Fruit fly (Drosophila melanogaster) whole organism, embryonic: Measurements from ENCODE around the gene DopEcR.

Source experiments
- Abd-B ChIP-seq: fragments of 200-800 bp; sonication (Bioruptor generic); optimal IDR thresholded peaks from 2 replicates; lab custom pipeline; 2018; ENCODE audit warnings: missing biosample characterization, mild to moderate bottlenecking, missing genetic modification characterization, moderate library complexity
- Antp ChIP-seq: fragments of 200-800 bp; sonication (Bioruptor generic); optimal IDR thresholded peaks from 3 replicates; lab custom pipeline; 2016; ENCODE audit warnings: missing biosample characterization, missing genetic modification characterization
- BEAF-32 ChIP-seq: fragments of 200-800 bp; sonication (Bioruptor generic); optimal IDR thresholded peaks from 3 replicates; lab custom pipeline; 2017; ENCODE audit warnings: missing biosample characterization, missing genetic modification characterization, mild to moderate bottlenecking, moderate library complexity, missing genetic modification reagents
- CG10543 ChIP-seq: fragments of 200-800 bp; sonication (Bioruptor generic); optimal IDR thresholded peaks from 3 replicates; lab custom pipeline; 2017; ENCODE audit warnings: missing biosample characterization, mild to moderate bottlenecking, missing genetic modification characterization, moderate library complexity
- CG11695 ChIP-seq: fragments of 200-800 bp; sonication (Bioruptor generic); IDR thresholded peaks from 3 replicates; pipeline ENCODE4 v1.3.6; 2022; ENCODE audit warnings: missing biosample characterization, missing genetic modification characterization
- CG12219 ChIP-seq: fragments of 200-800 bp; sonication (Bioruptor generic); optimal IDR thresholded peaks from 3 replicates; lab custom pipeline; 2018; ENCODE audit warnings: missing biosample characterization, mild to moderate bottlenecking, missing genetic modification characterization
- CG12391 ChIP-seq: fragments of 200-800 bp; sonication (Bioruptor generic); optimal IDR thresholded peaks from 3 replicates; lab custom pipeline; 2018; ENCODE audit warnings: missing biosample characterization, mild to moderate bottlenecking, missing genetic modification characterization, moderate library complexity
- CG12942 ChIP-seq: fragments of 200-800 bp; sonication (Bioruptor generic); optimal IDR thresholded peaks from 3 replicates; lab custom pipeline; 2016; ENCODE audit warnings: missing biosample characterization, missing genetic modification characterization
- CG13424 ChIP-seq: fragments of 200-800 bp; sonication (Bioruptor generic); optimal IDR thresholded peaks from 2 replicates; lab custom pipeline; 2019; ENCODE audit warnings: missing biosample characterization, mild to moderate bottlenecking, missing genetic modification characterization, moderate library complexity
- CG15696 ChIP-seq: fragments of 200-800 bp; sonication (Bioruptor generic); optimal IDR thresholded peaks from 2 replicates; lab custom pipeline; 2019; ENCODE audit warnings: missing biosample characterization, mild to moderate bottlenecking, missing genetic modification characterization, moderate library complexity
- CG17186 ChIP-seq: fragments of 200-800 bp; sonication (Bioruptor generic); optimal IDR thresholded peaks from 3 replicates; lab custom pipeline; 2017; ENCODE audit warnings: missing biosample characterization, missing genetic modification reagents, missing genetic modification characterization
- CG17328 ChIP-seq: fragments of 200-800 bp; sonication (Bioruptor generic); IDR thresholded peaks from 2 replicates; pipeline ENCODE4 v1.3.6; 2022; ENCODE audit warnings: missing biosample characterization, missing genetic modification characterization
- CG30431 ChIP-seq: fragments of 200-800 bp; sonication (Bioruptor generic); optimal IDR thresholded peaks from 2 replicates; lab custom pipeline; 2017; ENCODE audit warnings: missing biosample characterization, missing genetic modification characterization
- CG31388 ChIP-seq: fragments of 200-800 bp; sonication (Bioruptor generic); optimal IDR thresholded peaks from 2 replicates; lab custom pipeline; 2016; ENCODE audit warnings: missing biosample characterization, missing genetic modification characterization
- CG33557 ChIP-seq: fragments of 200-800 bp; sonication (Bioruptor generic); optimal IDR thresholded peaks from 2 replicates; lab custom pipeline; 2019; ENCODE audit warnings: missing biosample characterization, mild to moderate bottlenecking, missing genetic modification characterization, moderate library complexity
- CG3726 ChIP-seq: fragments of 200-800 bp; sonication (Bioruptor generic); IDR thresholded peaks from 3 replicates; pipeline ENCODE4, ENCODE4 v1.3.6; 2022; ENCODE audit warnings: missing biosample characterization, missing genetic modification characterization
- CG6654 ChIP-seq: fragments of 200-800 bp; sonication (Bioruptor generic); optimal IDR thresholded peaks from 2 replicates; lab custom pipeline; 2017; ENCODE audit warnings: missing biosample characterization, mild to moderate bottlenecking, missing genetic modification characterization
- CG6813 ChIP-seq: fragments of 200-800 bp; sonication (Bioruptor generic); optimal IDR thresholded peaks from 2 replicates; lab custom pipeline; 2017; ENCODE audit warnings: missing biosample characterization, missing genetic modification characterization, mild to moderate bottlenecking, moderate library complexity, missing genetic modification reagents
- CG7372 ChIP-seq: fragments of 200-800 bp; sonication (Bioruptor generic); IDR thresholded peaks from 2 replicates; pipeline ENCODE4 v1.3.6; 2022; ENCODE audit warnings: missing biosample characterization, missing genetic modification characterization
- CG7556 ChIP-seq: fragments of 200-800 bp; sonication (Bioruptor generic); optimal IDR thresholded peaks from 2 replicates; lab custom pipeline; 2017; ENCODE audit warnings: missing biosample characterization, mild to moderate bottlenecking, missing genetic modification characterization
- CG7963 ChIP-seq: fragments of 200-800 bp; sonication (Bioruptor generic); IDR thresholded peaks from 3 replicates; pipeline ENCODE4 v1.3.6; 2022; ENCODE audit warnings: missing biosample characterization, missing genetic modification characterization; ENCODE audit not compliant: partially characterized antibody
- CG8281 ChIP-seq: fragments of 200-800 bp; sonication (Bioruptor generic); optimal IDR thresholded peaks from 2 replicates; lab custom pipeline; 2018; ENCODE audit warnings: missing biosample characterization, mild to moderate bottlenecking, missing genetic modification characterization, moderate library complexity
- CkIIα-i1 ChIP-seq: fragments of 200-800 bp; sonication (Bioruptor generic); IDR thresholded peaks from 2 replicates; pipeline ENCODE4 v1.3.6; 2022; ENCODE audit warnings: missing biosample characterization, missing genetic modification characterization
- CrebB ChIP-seq: fragments of 200-800 bp; sonication (Bioruptor generic); optimal IDR thresholded peaks from 3 replicates; lab custom pipeline; 2018; ENCODE audit warnings: missing biosample characterization, mild to moderate bottlenecking, missing genetic modification characterization
- Dp ChIP-seq: fragments of 200-800 bp; sonication (Bioruptor generic); optimal IDR thresholded peaks from 2 replicates; lab custom pipeline; 2018; ENCODE audit warnings: missing biosample characterization, mild to moderate bottlenecking, missing genetic modification characterization, moderate library complexity
- Dref ChIP-seq: fragments of 200-800 bp; sonication (Bioruptor generic); IDR thresholded peaks from 2 replicates; pipeline ENCODE4 v1.3.6; 2022; ENCODE audit warnings: missing biosample characterization, missing genetic modification characterization
- E2f1 ChIP-seq: fragments of 200-800 bp; sonication (Bioruptor generic); IDR thresholded peaks from 2 replicates; pipeline ENCODE4 v1.3.6; 2022; ENCODE audit warnings: missing biosample characterization, missing genetic modification characterization
- Gug ChIP-seq: fragments of 200-800 bp; sonication (Bioruptor generic); IDR thresholded peaks from 4 replicates; pipeline ENCODE4 v1.3.6; 2022; ENCODE audit warnings: missing biosample characterization, missing genetic modification characterization
- H2.0 ChIP-seq: fragments of 200-800 bp; sonication (Bioruptor generic); IDR thresholded peaks from 2 replicates; pipeline ENCODE4 v1.3.6; 2022; ENCODE audit warnings: missing biosample characterization, missing genetic modification characterization
- Hr78 ChIP-seq, 2 experiments: fragments of 200-800 bp in 1 of 2; fragments of >200 bp in 1 of 2; sonication (Bioruptor generic) in 1 of 2; optimal IDR thresholded peaks; 2 replicates each; lab custom pipeline; 2017 to 2019; ENCODE audit warnings: missing biosample characterization in 2 of 2, missing genetic modification characterization in 2 of 2, mild to moderate bottlenecking in 1 of 2, moderate library complexity in 1 of 2
- Mrtf ChIP-seq: fragments of 200-800 bp; sonication (Bioruptor generic); IDR thresholded peaks from 3 replicates; pipeline ENCODE4 v1.3.6; 2022; ENCODE audit warnings: missing biosample characterization, missing genetic modification characterization
- Spps ChIP-seq: fragments of 200-800 bp; sonication (Bioruptor generic); optimal IDR thresholded peaks from 2 replicates; lab custom pipeline; 2018; ENCODE audit warnings: missing biosample characterization, mild to moderate bottlenecking, missing genetic modification characterization
- Usf ChIP-seq: fragments of 200-800 bp; sonication (Bioruptor generic); optimal IDR thresholded peaks from 2 replicates; lab custom pipeline; 2017; ENCODE audit warnings: missing genotype, missing biosample characterization, missing genetic modification characterization
- dmrt11E ChIP-seq: fragments of 200-800 bp; sonication (Bioruptor generic); optimal IDR thresholded peaks from 3 replicates; lab custom pipeline; 2018; ENCODE audit warnings: missing biosample characterization, mild to moderate bottlenecking, missing genetic modification characterization, moderate library complexity
- eve ChIP-seq, 2 experiments: fragments of >200 bp; optimal IDR thresholded peaks; 2 replicates each; lab custom pipeline; 2017; ENCODE audit warnings: missing biosample characterization in 2 of 2, missing genetic modification characterization in 2 of 2
- fd96Cb ChIP-seq: fragments of 200-800 bp; sonication (Bioruptor generic); optimal IDR thresholded peaks from 2 replicates; lab custom pipeline; 2018; ENCODE audit warnings: missing biosample characterization, mild to moderate bottlenecking, missing genetic modification characterization, moderate library complexity
- hkb ChIP-seq, 2 experiments: fragments of 200-800 bp in 1 of 2; fragments of >200 bp in 1 of 2; sonication (Bioruptor generic) in 1 of 2; IDR thresholded peaks in 1 of 2; optimal IDR thresholded peaks in 1 of 2; 2 replicates each; pipeline versions ENCODE4 v1.3.6 to Lab custom; 2017 to 2022; ENCODE audit warnings: missing biosample characterization in 1 of 2, missing genetic modification characterization in 1 of 2
- ken ChIP-seq: fragments of 200-800 bp; sonication (Bioruptor generic); IDR thresholded peaks from 3 replicates; pipeline ENCODE4 v1.3.6; 2022; ENCODE audit warnings: missing biosample characterization, missing genetic modification characterization
- knrl ChIP-seq: fragments of 200-800 bp; sonication (Bioruptor generic); IDR thresholded peaks from 3 replicates; pipeline ENCODE4 v1.3.6; 2022; ENCODE audit warnings: missing biosample characterization, missing genetic modification characterization; ENCODE audit not compliant: partially characterized antibody
- lbe ChIP-seq: fragments of 200-800 bp; sonication (Bioruptor generic); optimal IDR thresholded peaks from 2 replicates; lab custom pipeline; 2016; ENCODE audit warnings: missing biosample characterization, mild to moderate bottlenecking, missing genetic modification characterization
- p53 ChIP-seq: fragments of 200-800 bp; sonication (Bioruptor generic); optimal IDR thresholded peaks from 2 replicates; lab custom pipeline; 2016; ENCODE audit warnings: missing biosample characterization, missing genetic modification characterization
- pan ChIP-seq, 4 experiments: fragments of >200 bp in 3 of 4; fragments of 200-800 bp in 1 of 4; sonication (Bioruptor generic) in 1 of 4; optimal IDR thresholded peaks in 3 of 4; IDR thresholded peaks in 1 of 4; 2 replicates each; pipeline versions ENCODE4 v1.3.6 to Lab custom; 2017 to 2022; ENCODE audit warnings: missing biosample characterization in 2 of 4, missing genetic modification characterization in 2 of 4, mixed read lengths in 1 of 4
- pum ChIP-seq: fragments of 200-800 bp; sonication (Bioruptor generic); optimal IDR thresholded peaks from 2 replicates; lab custom pipeline; 2016; ENCODE audit warnings: missing biosample characterization, missing genetic modification characterization
- ro ChIP-seq: fragments of 200-800 bp; sonication (Bioruptor generic); IDR thresholded peaks from 2 replicates; pipeline ENCODE4 v1.3.6; 2022; ENCODE audit warnings: missing biosample characterization, missing genetic modification characterization
- twi ChIP-seq: fragments of 200-800 bp; optimal IDR thresholded peaks from 2 replicates; lab custom pipeline; 2019; ENCODE audit warnings: missing biosample characterization, mild to moderate bottlenecking, missing genetic modification characterization, moderate library complexity
- wek ChIP-seq: fragments of 200-800 bp; sonication (Bioruptor generic); optimal IDR thresholded peaks from 3 replicates; lab custom pipeline; 2018; ENCODE audit warnings: missing biosample characterization, mild to moderate bottlenecking, missing genetic modification characterization, moderate library complexity
- zfh1 ChIP-seq: fragments of 200-800 bp; sonication (Bioruptor generic); IDR thresholded peaks from 3 replicates; pipeline ENCODE4 v1.3.6; 2022; ENCODE audit warnings: missing biosample characterization, missing genetic modification characterization

Gene DopEcR

dm6 chr3L:4403180-4403769 is 23.1 kb upstream of the DopEcR start, which contains the start of gene Syx17 (continued):
- peak; percentile 32 for TF ChIP-seq CG12219
- TF ChIP-seq BEAF-32 (GFP tag; lab: Kevin White, UChicago), result peak; percentile 94
- 0 out of 3 replicates have a peak, but pooled peaks have one; percentile 14 for TF ChIP-seq ken (GFP tag; lab: Robert Waterston, UW)
- peak; percentile 61 for TF ChIP-seq CG12391 (tag; lab: Kevin White, UChicago)
- peak; percentile 45; the same call in 1 of the 2 replicates for TF ChIP-seq H2.0
- TF ChIP-seq ro (GFP tag; lab: Robert Waterston, UW), result no peak
- TF ChIP-seq Antp (GFP tag; lab: Kevin White, UChicago), result peak; percentile 68
- TF ChIP-seq CkIIα-i1, result no peak
- no peak for TF ChIP-seq Usf (GFP tag; lab: Kevin White, UChicago)
- peak; percentile 50 for TF ChIP-seq CG15696 (tag; lab: Kevin White, UChicago)
- TF ChIP-seq CG13424 (tag; lab: Kevin White, UChicago), result peak; percentile 46
- TF ChIP-seq CG10543 (GFP tag; lab: Kevin White, UChicago), result peak; percentile 25
- peak; percentile 87 for TF ChIP-seq knrl (GFP tag; lab: Robert Waterston, UW)
- TF ChIP-seq zfh1 (GFP tag; lab: Robert Waterston, UW), result peak; percentile 68
- peak; percentile 22 for TF ChIP-seq Spps (tag; lab: Kevin White, UChicago)
- no peak for TF ChIP-seq CG33557
- peak; percentile 54 for TF ChIP-seq dmrt11E (tag; lab: Kevin White, UChicago)
- TF ChIP-seq Dp (GFP tag; lab: Kevin White, UChicago), result peak; percentile 40
- TF ChIP-seq CG7963, result peak; percentile 84
- TF ChIP-seq Mrtf (GFP tag; lab: Robert Waterston, UW), result 0 out of 3 replicates have a peak, but pooled peaks have one; percentile 16
- no peak for TF ChIP-seq CG3726
- TF ChIP-seq CG12942 (GFP tag; lab: Kevin White, UChicago), result peak; percentile 17
- peak; percentile 48 for TF ChIP-seq Abd-B (GFP tag; lab: Kevin White, UChicago)
- TF ChIP-seq CG7556 (GFP tag; lab: Kevin White, UChicago), result peak; percentile 47
- TF ChIP-seq CG30431, result no peak
- TF ChIP-seq CG7372 (GFP tag; lab: Robert Waterston, UW), result no peak
- peak; percentile 36; the same call in 1 of the 4 replicates for TF ChIP-seq Gug (GFP tag; lab: Robert Waterston, UW)
- no peak for TF ChIP-seq wek (GFP tag; lab: Kevin White, UChicago)
- no peak for TF ChIP-seq CG8281
- peak; percentile 64 for TF ChIP-seq pum (GFP tag; lab: Kevin White, UChicago)
- TF ChIP-seq E2f1 (GFP tag; lab: Robert Waterston, UW), result peak; percentile 43; the same call in 1 of the 2 replicates
- no peak for TF ChIP-seq pan (optimal IDR thresholded peaks at IDR 0.05; lab: Kevin White, UChicago)
- peak in 1 of 2 experiments; percentile 31 for TF ChIP-seq pan (GFP tag; optimal IDR thresholded peaks at IDR 0.05 in 1 of 2, IDR thresholded peaks at IDR 0.05 in 1 of 2)
- peak; percentile 15 for TF ChIP-seq CG6813
- TF ChIP-seq CG17186 (GFP tag; lab: Kevin White, UChicago), result peak; percentile 97
- TF ChIP-seq twi (tag; lab: Kevin White, UChicago), result peak; percentile 19
- no peak for TF ChIP-seq CG6654 (GFP tag; lab: Kevin White, UChicago)
- no peak for TF ChIP-seq hkb (optimal IDR thresholded peaks at IDR 0.05; lab: Kevin White, UChicago)
- TF ChIP-seq hkb (GFP tag; IDR thresholded peaks at IDR 0.05; lab: Robert Waterston, UW), result peak; percentile 57
- TF ChIP-seq p53, result peak; percentile 60
- TF ChIP-seq Dref (GFP tag; lab: Robert Waterston, UW), result peak; percentile 99
- TF ChIP-seq fd96Cb (tag; lab: Kevin White, UChicago), result peak; percentile 29
- peak in 1 of 2 experiments; percentile 65 for TF ChIP-seq eve (GFP tag; optimal IDR thresholded peaks at IDR 0.05; lab: Kevin White, UChicago)
- TF ChIP-seq CG11695 (GFP tag; lab: Robert Waterston, UW), result peak; percentile 48; the same call in 1 of the 3 replicates
- 0 out of 2 replicates have a peak, but pooled peaks have one; percentile 42 for TF ChIP-seq CG17328 (GFP tag; lab: Robert Waterston, UW)
- TF ChIP-seq Hr78 (GFP tag; optimal IDR thresholded peaks at IDR 0.05; lab: Kevin White, UChicago), result peak; percentile 76 to 100
- peak; percentile 60 for TF ChIP-seq CrebB (tag; lab: Kevin White, UChicago)
- no peak for TF ChIP-seq CG31388 (GFP tag; lab: Kevin White, UChicago)
- peak; percentile 52 for TF ChIP-seq lbe (GFP tag; lab: Kevin White, UChicago)
